Worm (Caenorhabditis elegans): ENCODE measurements around the gene fbxc-12.

- TF ChIP-seq tab-1 (GFP tag; IDR thresholded peaks at IDR 0.05) (no peak), ref-1 (GFP tag; conservative IDR thresholded peaks at IDR 0.05) (no peak), ztf-29 (GFP tag; IDR thresholded peaks at IDR 0.05) (no peak), flt-1 (GFP tag; IDR thresholded peaks at IDR 0.05) (peak; percentile 61; the same call in 1 of the 2 replicates), ztf-23 (GFP tag; IDR thresholded peaks at IDR 0.05) (0 out of 2 replicates have a peak, but pooled peaks have one; percentile 43), med-1 (GFP tag; optimal IDR thresholded peaks at IDR 0.05; ENCODE audit: insufficient read depth) (no peak), cog-1 (tag; optimal IDR thresholded peaks at IDR 0.05) (peak; percentile 58), klf-2 (GFP tag; conservative IDR thresholded peaks at IDR 0.05) (no peak)
Observed at ce11 chrIV:884707-885394, 20.2 kb upstream of the fbxc-12 start, which contains the start of gene mak-2.
